Worm (Caenorhabditis elegans) whole organism, L4/young adult: ENCODE measurements around the gene F38H4.5.

Experiments
- W03F9.2 ChIP-seq: fragments of 150-350 bp; optimal IDR thresholded peaks from 2 replicates; lab custom pipeline; 2014; ENCODE audit warnings: missing biosample characterization, missing genetic modification characterization
- dao-5 ChIP-seq: sonication (generic microtip); optimal IDR thresholded peaks from 2 replicates; lab custom pipeline; 2016; ENCODE audit warnings: missing genotype, missing genetic modification characterization, moderate library complexity, missing compliant biosample characterization
- him-1 ChIP-seq: sonication (generic microtip); optimal IDR thresholded peaks from 2 replicates; lab custom pipeline; 2016; ENCODE audit warnings: missing genotype, missing genetic modification reagents, missing genetic modification characterization, missing compliant biosample characterization

DNA sequence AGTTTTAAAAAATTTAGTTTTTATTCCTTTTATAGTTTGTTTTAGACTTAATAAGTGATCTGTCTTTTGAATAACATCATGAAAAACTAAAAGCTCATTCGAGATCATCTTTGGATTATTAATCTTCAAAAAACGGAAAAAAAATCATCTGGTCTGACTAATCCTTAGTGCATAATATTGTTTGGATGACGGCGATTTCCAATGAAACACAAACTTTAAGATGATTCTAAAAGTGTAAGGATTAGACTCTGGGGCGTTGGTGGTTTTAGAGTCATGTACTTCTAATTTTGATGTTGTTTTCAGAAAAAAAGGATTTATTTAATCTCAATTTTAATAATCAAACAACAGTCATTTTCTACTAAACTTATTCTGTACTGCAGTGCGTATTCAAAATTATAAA lies 41.4 kb downstream of the F38H4.5 start:
- TF ChIP-seq him-1 (no peak), dao-5 (no peak), W03F9.2 (tag; lab: Kevin White, UChicago) (no peak)
